Worm (Caenorhabditis elegans) whole organism, mixed stage, embryonic: ENCODE measurements around the gene seip-1.

Source experiments
- bed-3 ChIP-seq: fragments of 200-800 bp; sonication (Bioruptor generic); optimal IDR thresholded peaks from 3 replicates; lab custom pipeline; 2018; ENCODE audit warnings: mild to moderate bottlenecking, missing genetic modification characterization, moderate library complexity, missing compliant biosample characterization
- ces-1 ChIP-seq: fragments of 150-350 bp; optimal IDR thresholded peaks from 2 replicates; lab custom pipeline; 2014; ENCODE audit warnings: missing biosample characterization, missing genetic modification reagents, missing genetic modification characterization
- elt-1 ChIP-seq: sonication (generic microtip); optimal IDR thresholded peaks from 2 replicates; lab custom pipeline; 2017; ENCODE audit warnings: missing genetic modification characterization, mild to moderate bottlenecking, missing compliant biosample characterization, antibody characterized with exemption, moderate library complexity, borderline replicate concordance; ENCODE audit not compliant: insufficient read depth
- lsy-2 ChIP-seq: fragments of 150-350 bp; optimal IDR thresholded peaks from 2 replicates; lab custom pipeline; 2014; ENCODE audit warnings: missing biosample characterization, missing genetic modification characterization
- mab-5 ChIP-seq: fragments of 150-350 bp; optimal IDR thresholded peaks from 2 replicates; lab custom pipeline; 2014; ENCODE audit warnings: missing biosample characterization, missing genetic modification characterization
- mep-1 ChIP-seq: fragments of 150-350 bp; optimal IDR thresholded peaks from 2 replicates; lab custom pipeline; 2017; ENCODE audit warnings: missing biosample characterization, missing genetic modification reagents, missing genetic modification characterization, inconsistent platforms
- nhr-2 ChIP-seq: fragments of 150-350 bp; optimal IDR thresholded peaks from 2 replicates; lab custom pipeline; 2014; ENCODE audit warnings: missing biosample characterization, missing genetic modification characterization
- nhr-28 ChIP-seq: fragments of 150-350 bp; optimal IDR thresholded peaks from 2 replicates; lab custom pipeline; 2014; ENCODE audit warnings: missing biosample characterization, missing genetic modification characterization
- nhr-76 ChIP-seq: sonication (generic microtip); optimal IDR thresholded peaks from 2 replicates; lab custom pipeline; 2017; ENCODE audit warnings: missing biosample characterization, missing genetic modification characterization
- snpc-4 ChIP-seq: fragments of 150-350 bp; optimal IDR thresholded peaks from 2 replicates; lab custom pipeline; 2014; ENCODE audit warnings: missing biosample characterization, missing genetic modification characterization
- sptf-1 ChIP-seq: sonication (generic microtip); optimal IDR thresholded peaks from 2 replicates; lab custom pipeline; 2017; ENCODE audit warnings: mild to moderate bottlenecking, missing genetic modification characterization, moderate library complexity, missing compliant biosample characterization
- tbx-8 ChIP-seq: fragments of 200-800 bp; sonication (Bioruptor generic); optimal IDR thresholded peaks from 2 replicates; lab custom pipeline; 2018; ENCODE audit warnings: mild to moderate bottlenecking, missing genetic modification characterization, moderate library complexity, missing compliant biosample characterization
- unc-39 ChIP-seq: fragments of 150-350 bp; optimal IDR thresholded peaks from 2 replicates; lab custom pipeline; 2014; ENCODE audit warnings: missing biosample characterization, missing genetic modification characterization
- zip-8 ChIP-seq: fragments of 150-350 bp; optimal IDR thresholded peaks from 2 replicates; lab custom pipeline; 2014; ENCODE audit warnings: missing biosample characterization, missing genetic modification characterization

DNA sequence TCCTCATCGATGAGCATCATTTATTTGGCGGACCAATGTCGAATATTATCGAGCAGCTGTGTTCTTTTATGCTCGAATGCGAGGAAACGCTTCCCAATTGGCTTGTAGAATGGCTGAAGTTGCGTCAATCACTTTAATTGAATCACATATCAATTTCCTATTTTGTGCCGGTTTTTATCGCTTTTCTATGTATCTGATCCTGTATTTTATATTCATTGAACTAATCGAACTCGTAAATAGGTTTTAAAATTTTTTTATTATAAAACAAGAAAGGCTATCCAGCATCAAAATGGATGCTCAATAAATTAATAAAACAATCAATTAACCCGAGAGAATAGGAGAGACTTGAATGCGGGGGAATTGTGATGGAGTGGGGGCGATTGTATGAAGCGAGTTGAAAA is 45.7 kb upstream of the seip-1 start:
- TF ChIP-seq sptf-1 (tag; lab: Kevin White, UChicago) (no peak), mab-5 (tag; lab: Kevin White, UChicago) (no peak), snpc-4 (tag; lab: Kevin White, UChicago) (no peak), nhr-76 (tag; lab: Kevin White, UChicago) (no peak), nhr-2 (tag; lab: Kevin White, UChicago) (no peak), mep-1 (tag; lab: Kevin White, UChicago) (no peak), nhr-28 (tag; lab: Kevin White, UChicago) (no peak), elt-1 (no peak), lsy-2 (tag; lab: Kevin White, UChicago) (no peak), bed-3 (GFP tag; lab: Kevin White, UChicago) (no peak), ces-1 (peak; percentile 48), tbx-8 (no peak), unc-39 (no peak), zip-8 (tag; lab: Kevin White, UChicago) (no peak)
